Worm (Caenorhabditis elegans) whole organism, L1 larva: ENCODE results near the gene nspc-5.

Source experiments
- aly-2 ChIP-seq: fragments of 150-350 bp; optimal IDR thresholded peaks from 2 replicates; lab custom pipeline; 2014; ENCODE audit warnings: missing biosample characterization, missing genetic modification characterization
- blmp-1 ChIP-seq: fragments of 150-350 bp; optimal IDR thresholded peaks from 2 replicates; lab custom pipeline; 2014; ENCODE audit warnings: missing biosample characterization, missing genetic modification characterization
- lin-35 ChIP-seq, 2 experiments: fragments of 150-350 bp; optimal IDR thresholded peaks; 2 replicates each; lab custom pipeline; 2014; ENCODE audit warnings: missing biosample characterization in 2 of 2, missing genetic modification characterization in 2 of 2, missing genetic modification reagents in 2 of 2
- nhr-11 ChIP-seq: fragments of 150-350 bp; optimal IDR thresholded peaks from 2 replicates; lab custom pipeline; 2014; ENCODE audit warnings: missing biosample characterization, missing genetic modification characterization
- sox-4 ChIP-seq: sonication (generic microtip); optimal IDR thresholded peaks from 2 replicates; lab custom pipeline; 2016; ENCODE audit warnings: missing genetic modification characterization, missing compliant biosample characterization
- unc-62 ChIP-seq: fragments of 150-350 bp; optimal IDR thresholded peaks from 2 replicates; lab custom pipeline; 2014; ENCODE audit warnings: missing biosample characterization, missing genetic modification reagents, missing genetic modification characterization

ce11 chrX:8495005-8495404 is 43.5 kb upstream of the nspc-5 start, which contains the start of gene T01B10.5:
- no peak for TF ChIP-seq aly-2 (tag; lab: Kevin White, UChicago)
- no peak for TF ChIP-seq unc-62 (GFP tag; lab: Kevin White, UChicago)
- no peak for TF ChIP-seq nhr-11 (tag; lab: Kevin White, UChicago)
- no peak for TF ChIP-seq blmp-1 (tag; lab: Kevin White, UChicago)
- TF ChIP-seq sox-4 (tag; lab: Kevin White, UChicago): no peak
- no peak for TF ChIP-seq lin-35 (GFP tag; optimal IDR thresholded peaks at IDR 0.05; lab: Kevin White, UChicago)
